Fruit fly (Drosophila melanogaster) Kc167 (cell line): Measurements from ENCODE around the gene Muc68D.

ENCODE experiments used
- Myc ChIP-seq: fragments of >200 bp; optimal IDR thresholded peaks from 2 replicates; lab custom pipeline; 2017; ENCODE audit warnings: missing external identifiers
- Sin3A ChIP-seq: fragments of >200 bp; optimal IDR thresholded peaks from 2 replicates; lab custom pipeline; 2018; ENCODE audit warnings: missing external identifiers
- h ChIP-seq: fragments of >200 bp; optimal IDR thresholded peaks from 3 replicates; lab custom pipeline; 2018; ENCODE audit warnings: missing external identifiers
- insv ChIP-seq: fragments of >200 bp; optimal IDR thresholded peaks from 3 replicates; lab custom pipeline; 2018; ENCODE audit warnings: missing external identifiers
- psq ChIP-seq: fragments of >200 bp; optimal IDR thresholded peaks from 2 replicates; lab custom pipeline; 2017; ENCODE audit warnings: missing external identifiers
- ttk ChIP-seq: sonication (Bioruptor generic); optimal IDR thresholded peaks from 2 replicates; lab custom pipeline; 2017; ENCODE audit warnings: missing external identifiers

Muc68D gene

DNA sequence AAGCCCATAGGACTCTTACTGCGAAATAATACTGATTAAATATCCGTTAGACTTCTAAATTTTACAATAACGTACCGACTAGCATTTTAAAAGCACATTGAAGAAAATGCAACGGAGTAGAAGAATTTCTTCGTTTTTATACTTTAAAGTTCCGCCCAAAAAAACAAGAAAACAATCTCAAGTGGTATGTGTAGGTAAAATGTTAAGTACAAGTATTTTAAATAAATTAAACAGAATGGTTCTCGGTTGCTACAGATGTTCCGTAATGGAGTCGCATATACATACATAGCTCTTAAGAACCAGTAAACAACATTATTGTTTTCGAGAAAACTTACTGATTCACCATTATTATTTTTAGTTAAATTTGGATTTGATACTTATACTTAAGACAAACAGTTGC, at the start of gene Muc68D:
TSS of gene Muc68D (minus strand) at position 101 of the 400 bp plus-strand sequence.
- no peak for TF ChIP-seq Myc (lab: Kevin White, UChicago)
- no peak for TF ChIP-seq insv
- no peak for TF ChIP-seq h (lab: Kevin White, UChicago)
- TF ChIP-seq psq (lab: Kevin White, UChicago), result no peak
- no peak for TF ChIP-seq ttk (lab: Kevin White, UChicago)
- no peak for TF ChIP-seq Sin3A

DNA sequence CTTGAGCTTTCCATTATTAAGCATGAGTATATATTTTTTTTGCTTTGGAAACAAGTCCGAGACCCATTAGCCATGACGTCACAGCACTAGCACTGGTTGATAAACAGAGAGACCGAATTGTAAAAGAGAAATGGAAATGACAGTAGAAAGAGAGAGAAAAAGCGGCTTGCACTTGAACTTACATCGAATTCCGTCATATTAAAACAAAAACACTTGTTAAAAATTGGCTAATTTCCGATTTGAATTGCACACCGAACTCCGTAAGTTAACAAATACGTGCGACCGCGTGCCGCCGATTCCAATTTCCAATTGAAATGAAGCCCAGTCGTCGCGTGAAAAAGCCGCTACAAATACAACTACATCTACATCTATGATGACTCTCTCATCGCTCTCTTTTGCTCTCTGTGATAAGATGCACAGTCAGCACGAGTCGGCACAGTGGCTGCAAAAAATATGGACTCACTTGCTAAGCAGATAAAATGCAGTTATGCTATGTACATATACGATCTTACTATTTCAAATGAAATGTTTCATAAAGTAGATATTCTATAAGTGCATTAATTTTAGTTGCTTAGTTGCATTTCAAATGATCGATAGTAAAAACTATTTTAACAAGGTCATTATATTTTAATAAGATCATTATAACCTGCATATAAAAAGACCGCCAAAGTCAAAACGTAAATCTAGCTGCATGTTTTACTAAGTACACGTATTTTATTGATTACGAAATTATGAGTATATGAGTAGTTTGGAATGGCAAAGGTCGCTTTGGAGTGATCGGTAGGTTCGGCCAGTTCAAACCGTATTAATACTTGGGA, 47.9 kb upstream of the Muc68D start:
- TF ChIP-seq psq (lab: Kevin White, UChicago) (no peak), Sin3A (no peak), insv (no peak), ttk (lab: Kevin White, UChicago) (no peak), h (lab: Kevin White, UChicago) (no peak), Myc (lab: Kevin White, UChicago) (no peak)

DNA sequence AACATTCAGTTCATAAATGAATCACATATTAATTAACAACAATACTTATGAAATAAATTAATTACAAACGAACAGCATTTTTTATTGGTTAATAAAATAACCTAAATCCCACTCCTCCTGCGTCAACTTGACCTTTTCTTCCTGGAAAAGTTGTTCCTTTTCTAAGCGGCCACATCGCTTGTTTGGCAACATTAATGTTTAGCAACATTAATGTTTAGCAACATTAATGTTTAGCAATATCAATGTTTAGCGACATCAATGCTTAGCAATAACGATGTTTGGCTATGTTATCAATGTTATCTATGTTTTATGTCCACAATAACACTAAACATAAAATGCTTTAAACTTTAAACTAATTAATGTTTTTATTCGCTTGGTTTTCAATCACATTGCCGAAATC, 44.7 kb upstream of the Muc68D start:
- TF ChIP-seq Sin3A, result no peak
- TF ChIP-seq h (lab: Kevin White, UChicago), result no peak
- TF ChIP-seq ttk (lab: Kevin White, UChicago), result no peak
- no peak for TF ChIP-seq Myc (lab: Kevin White, UChicago)
- TF ChIP-seq psq (lab: Kevin White, UChicago), result no peak
- no peak for TF ChIP-seq insv

DNA sequence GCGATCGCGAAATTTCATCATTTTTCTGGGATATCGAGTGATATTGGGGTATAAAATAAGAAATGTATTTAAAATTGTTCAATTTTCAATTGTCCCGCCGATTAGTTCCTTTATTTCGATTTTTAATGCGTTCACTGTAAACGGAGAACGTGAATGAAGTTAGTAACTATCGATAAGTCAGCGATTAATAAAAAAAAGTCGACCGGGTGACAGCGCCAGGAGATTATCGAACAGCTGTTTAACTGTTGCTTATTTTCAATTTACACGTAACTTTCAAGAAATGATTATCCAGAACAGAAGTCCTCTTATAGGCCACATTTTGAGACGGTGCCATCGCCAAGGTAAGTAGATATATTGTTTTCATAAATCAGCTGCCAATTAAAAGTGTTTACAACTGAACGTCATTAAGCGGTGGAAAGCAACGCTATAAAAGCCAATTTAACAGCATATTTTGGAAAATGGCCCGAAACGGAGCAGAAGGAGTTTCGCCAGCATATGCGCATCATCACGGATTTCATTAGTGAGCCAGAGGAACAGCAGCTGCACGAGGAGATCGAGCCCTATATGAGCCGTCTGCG, 43.4 kb upstream of the Muc68D start, which contains the start of gene CG14130:
TSS of gene CG14130 (plus strand) at position 225 of the 578 bp plus-strand sequence.
- no peak for TF ChIP-seq psq (lab: Kevin White, UChicago)
- TF ChIP-seq ttk (lab: Kevin White, UChicago), result no peak
- TF ChIP-seq h (lab: Kevin White, UChicago), result no peak
- TF ChIP-seq Sin3A, result no peak
- TF ChIP-seq Myc (lab: Kevin White, UChicago), result no peak

DNA sequence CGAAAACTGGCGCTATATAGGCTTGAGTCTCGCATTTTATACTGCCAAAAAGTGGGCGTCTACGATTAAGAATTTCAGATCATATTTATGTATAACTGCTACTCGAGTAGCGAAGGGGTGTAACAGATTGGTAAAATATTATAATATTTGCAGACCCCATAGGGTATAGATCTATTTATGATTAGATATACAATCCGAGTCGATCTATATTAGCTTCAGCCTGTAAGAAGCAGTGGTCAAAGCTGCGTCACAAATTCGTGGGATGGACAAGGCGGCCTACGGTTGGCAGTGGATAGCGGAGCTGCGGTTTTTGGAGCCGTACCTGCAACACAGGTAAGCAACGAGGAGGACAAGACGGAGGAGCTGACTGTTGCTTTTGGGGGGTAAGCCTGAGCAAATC, 42.7 kb upstream of the Muc68D start, which contains the start of gene Cubn2:
TSS of gene Cubn2 (minus strand) at position 101 of the 400 bp plus-strand sequence.
- TF ChIP-seq insv, result no peak
- no peak for TF ChIP-seq h (lab: Kevin White, UChicago)
- TF ChIP-seq psq (lab: Kevin White, UChicago), result no peak
- no peak for TF ChIP-seq Sin3A
- TF ChIP-seq ttk (lab: Kevin White, UChicago), result no peak
- TF ChIP-seq Myc (lab: Kevin White, UChicago), result no peak

DNA sequence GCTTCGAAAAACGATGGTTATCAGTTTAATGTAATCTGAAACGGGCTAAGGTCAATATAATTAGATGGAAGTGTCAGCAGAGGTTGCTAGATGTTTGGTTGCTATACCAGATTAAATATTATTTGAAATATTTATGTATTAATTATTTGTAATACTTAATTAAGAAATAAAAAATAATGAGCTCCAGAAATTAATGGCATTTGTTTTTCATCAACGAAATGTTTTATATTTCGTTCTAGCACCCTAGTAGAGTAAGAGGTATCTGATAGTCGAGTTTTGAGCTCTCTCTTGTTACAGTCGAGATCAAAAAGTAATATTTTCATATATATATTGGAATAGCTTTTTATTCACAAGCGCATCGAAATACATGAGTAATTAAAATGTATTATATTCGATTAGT, 29.7 kb upstream of the Muc68D start:
- TF ChIP-seq h (lab: Kevin White, UChicago) (no peak), psq (lab: Kevin White, UChicago) (no peak), ttk (lab: Kevin White, UChicago) (no peak), Myc (lab: Kevin White, UChicago) (no peak), insv (no peak), Sin3A (no peak)

DNA sequence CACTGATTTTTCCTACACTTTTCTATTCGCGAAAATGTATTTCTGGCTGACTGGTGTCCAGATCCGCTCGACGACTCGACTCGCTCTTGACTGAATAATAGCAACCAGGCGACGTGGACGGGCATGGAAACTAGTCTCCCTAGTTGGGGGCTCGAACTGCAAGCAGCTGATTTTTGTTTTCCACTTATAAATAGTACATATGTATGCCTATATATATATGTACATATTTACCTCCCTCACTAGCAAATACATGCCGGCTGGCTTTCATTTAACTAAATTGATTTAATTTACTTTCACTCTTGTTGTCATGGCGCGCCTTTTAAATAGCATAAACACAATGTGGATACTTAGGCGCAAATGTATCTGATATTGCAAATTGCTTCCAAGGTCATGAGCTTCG, 28.8 kb upstream of the Muc68D start, which contains the start of gene Gcat:
TSS of gene Gcat (minus strand) at position 101 of the 400 bp plus-strand sequence.
- no peak for TF ChIP-seq ttk (lab: Kevin White, UChicago)
- TF ChIP-seq insv, result no peak
- TF ChIP-seq Myc (lab: Kevin White, UChicago), result no peak
- no peak for TF ChIP-seq psq (lab: Kevin White, UChicago)

DNA sequence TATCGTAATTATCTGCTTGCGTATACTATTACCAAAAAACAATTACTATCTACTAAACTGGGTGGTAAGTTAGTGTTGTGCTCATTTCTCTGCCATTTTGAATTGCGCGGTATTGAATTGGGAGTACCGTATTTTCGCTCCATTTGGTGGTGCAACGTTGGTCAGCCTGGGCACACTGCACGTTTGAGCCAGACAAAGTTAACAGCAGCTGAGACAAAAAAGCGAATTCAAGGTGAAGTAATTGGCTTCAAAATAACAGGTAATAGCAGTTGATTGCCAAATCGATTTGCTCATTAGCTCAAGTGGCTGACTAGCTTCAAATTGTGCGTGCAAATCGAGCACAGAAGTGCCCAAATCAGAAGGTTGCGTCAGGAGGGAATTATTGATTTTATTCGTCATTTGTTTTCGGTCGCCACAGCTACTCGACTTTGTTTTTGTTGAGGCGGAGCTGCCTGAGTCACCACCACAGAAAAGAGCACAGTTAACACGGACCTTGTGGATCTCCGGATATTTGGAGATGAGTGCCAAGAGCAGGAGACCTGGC, 23.6 kb upstream of the Muc68D start, which contains the start of gene Klp68D:
TSS of gene Klp68D (plus strand) at position 175 of the 544 bp plus-strand sequence.
- TF ChIP-seq psq (lab: Kevin White, UChicago) (no peak), ttk (lab: Kevin White, UChicago) (no peak)

DNA sequence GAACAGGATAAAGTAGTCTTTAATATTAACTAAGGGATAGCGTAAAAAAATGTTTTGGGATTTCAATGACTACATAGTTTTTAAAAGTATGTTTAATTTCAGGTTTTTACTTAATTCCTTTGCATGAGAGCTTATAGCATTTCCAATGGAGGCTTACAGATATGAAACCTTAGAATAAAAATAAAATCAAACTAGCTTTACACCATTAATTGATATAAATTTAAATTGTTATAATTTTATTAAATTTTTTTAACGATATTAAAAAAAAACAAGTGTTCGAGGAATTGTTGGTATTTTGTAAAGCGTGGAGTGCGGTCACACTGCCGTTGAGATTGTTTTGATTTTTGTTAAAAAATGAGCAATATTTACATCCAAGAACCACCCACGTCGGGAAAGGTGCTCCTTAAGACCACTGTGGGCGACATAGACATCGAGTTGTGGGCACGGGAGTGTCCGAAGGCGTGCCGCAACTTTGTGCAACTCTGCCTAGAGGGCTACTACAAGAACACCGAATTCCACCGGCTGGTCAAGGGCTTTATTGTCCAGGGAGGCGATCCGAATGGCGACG, 21.4 kb upstream of the Muc68D start, which contains the start of the genes twy and CG10907:
TSS of gene twy (minus strand) at position 51 of the 568 bp plus-strand sequence.
TSS of gene CG10907 (plus strand) at position 282 of the 568 bp plus-strand sequence.
- TF ChIP-seq psq (lab: Kevin White, UChicago) (no peak), Sin3A (no peak), h (lab: Kevin White, UChicago) (no peak), Myc (lab: Kevin White, UChicago) (no peak), ttk (lab: Kevin White, UChicago) (no peak), insv (no peak)

DNA sequence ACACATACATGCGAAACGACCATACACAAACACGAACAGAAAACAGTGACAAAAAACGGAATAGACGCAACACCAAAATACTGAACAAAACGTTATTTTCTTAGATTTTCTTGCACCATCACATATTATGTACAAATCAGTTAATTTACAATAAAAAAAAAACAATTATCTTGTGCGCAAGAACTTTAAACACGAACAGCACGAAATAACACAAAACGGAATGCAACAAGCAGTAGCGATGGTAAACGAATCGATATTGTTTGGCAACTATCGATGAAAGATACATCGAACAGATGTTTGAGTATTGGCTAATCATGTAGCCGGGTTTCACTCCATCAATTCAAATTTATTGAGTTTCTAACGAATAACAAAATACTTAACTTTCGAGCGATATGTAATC, 17.8 kb upstream of the Muc68D start, which contains the start of gene Pi3K68D:
TSS of gene Pi3K68D (minus strand) at position 241 of the 400 bp plus-strand sequence.
- TF ChIP-seq insv (no peak), psq (lab: Kevin White, UChicago) (no peak), Myc (lab: Kevin White, UChicago) (no peak), Sin3A (no peak), ttk (lab: Kevin White, UChicago) (no peak), h (lab: Kevin White, UChicago) (no peak)

DNA sequence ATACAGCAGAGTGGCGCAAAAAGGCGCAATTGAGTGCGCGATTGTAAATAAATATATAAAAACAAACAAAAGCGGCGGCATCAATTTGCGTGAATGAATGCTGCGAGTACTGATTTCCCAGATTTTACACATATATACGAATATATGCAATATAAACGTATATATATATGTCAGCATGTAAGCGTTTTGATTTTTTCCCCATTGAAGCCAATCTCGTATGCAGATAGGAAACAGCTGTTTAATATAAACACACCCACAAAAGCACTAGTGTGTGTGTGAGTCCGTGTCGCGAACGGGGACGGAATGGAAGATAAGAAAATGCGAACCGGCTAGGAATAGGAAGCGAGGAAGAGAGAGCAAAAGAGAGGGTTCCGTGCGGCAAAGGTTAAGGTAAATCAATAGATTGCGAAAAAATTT, 17.0 kb upstream of the Muc68D start:
- TF ChIP-seq ttk (lab: Kevin White, UChicago) (no peak), h (lab: Kevin White, UChicago) (no peak), Myc (lab: Kevin White, UChicago) (no peak), insv (no peak), Sin3A (no peak), psq (lab: Kevin White, UChicago) (peak; percentile 5)
